Worm (Caenorhabditis elegans) whole organism, L1 larva: ENCODE results near the gene cbp-1.

Experiments
- ces-1 ChIP-seq: fragments of 150-350 bp; optimal IDR thresholded peaks from 2 replicates; lab custom pipeline; 2014; ENCODE audit warnings: missing biosample characterization, missing genetic modification reagents, missing genetic modification characterization
- nhr-11 ChIP-seq: fragments of 150-350 bp; optimal IDR thresholded peaks from 2 replicates; lab custom pipeline; 2014; ENCODE audit warnings: missing biosample characterization, missing genetic modification characterization
- nhr-237 ChIP-seq: fragments of 150-350 bp; optimal IDR thresholded peaks from 2 replicates; lab custom pipeline; 2014; ENCODE audit warnings: missing biosample characterization, missing genetic modification characterization
- skn-1 ChIP-seq: fragments of 150-350 bp; optimal IDR thresholded peaks from 2 replicates; lab custom pipeline; 2014; ENCODE audit warnings: missing biosample characterization, missing genetic modification characterization
- snu-23 ChIP-seq: sonication (generic microtip); optimal IDR thresholded peaks from 2 replicates; lab custom pipeline; 2016; ENCODE audit warnings: missing genetic modification characterization, missing compliant biosample characterization

DNA sequence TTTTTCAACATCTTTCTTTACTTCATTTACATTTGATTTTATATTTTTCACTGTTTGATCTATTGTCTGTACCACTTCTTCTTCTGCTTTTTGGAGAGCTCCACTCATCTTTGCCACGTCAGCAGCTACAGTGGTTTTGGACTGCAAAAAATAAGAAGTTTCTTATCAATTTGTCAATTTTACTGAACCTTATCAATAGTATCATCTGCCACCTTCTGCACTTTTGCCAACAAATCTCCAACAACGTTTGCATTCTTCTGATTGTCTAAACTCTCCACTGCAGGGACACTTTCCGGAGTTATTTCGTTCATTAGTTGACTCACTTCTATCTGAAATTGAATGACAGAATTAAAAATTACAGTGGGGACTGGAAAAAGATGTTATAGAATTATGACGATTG, 20.5 kb downstream of the cbp-1 start:
- TF ChIP-seq snu-23 (GFP tag; lab: Kevin White, UChicago) (no peak), skn-1 (tag; lab: Kevin White, UChicago) (no peak), ces-1 (no peak), nhr-11 (tag; lab: Kevin White, UChicago) (no peak), nhr-237 (tag; lab: Kevin White, UChicago) (no peak)
